Fruit fly (Drosophila melanogaster) whole organism, embryonic: ENCODE measurements around the gene Bap111.

Source experiments
- Aef1 ChIP-seq: fragments of 200-800 bp; sonication (Bioruptor generic); IDR thresholded peaks from 3 replicates; pipeline ENCODE4 v1.3.6; 2022; ENCODE audit warnings: missing biosample characterization, missing genetic modification characterization
- Bteb2 ChIP-seq: fragments of 200-800 bp; sonication (Bioruptor generic); optimal IDR thresholded peaks from 2 replicates; lab custom pipeline; 2016; ENCODE audit warnings: missing biosample characterization, missing genetic modification characterization
- C15 ChIP-seq: fragments of 200-800 bp; sonication (Bioruptor generic); IDR thresholded peaks from 3 replicates; pipeline ENCODE4 v1.3.6; 2022; ENCODE audit warnings: missing biosample characterization, missing genetic modification characterization
- CG10321 ChIP-seq: fragments of 200-800 bp; sonication (Bioruptor generic); IDR thresholded peaks from 2 replicates; pipeline ENCODE4 v1.3.6; 2022; ENCODE audit warnings: missing biosample characterization, missing genetic modification characterization
- CG10979 ChIP-seq: fragments of 200-800 bp; sonication (Bioruptor generic); optimal IDR thresholded peaks from 2 replicates; lab custom pipeline; 2018; ENCODE audit warnings: missing biosample characterization, mild to moderate bottlenecking, missing genetic modification characterization, moderate library complexity
- CG12219 ChIP-seq: fragments of 200-800 bp; sonication (Bioruptor generic); optimal IDR thresholded peaks from 3 replicates; lab custom pipeline; 2018; ENCODE audit warnings: missing biosample characterization, mild to moderate bottlenecking, missing genetic modification characterization
- CG12659 ChIP-seq: fragments of 200-800 bp; sonication (Bioruptor generic); optimal IDR thresholded peaks from 3 replicates; lab custom pipeline; 2017; ENCODE audit warnings: mild to moderate bottlenecking, missing biosample characterization, missing genetic modification reagents, missing genetic modification characterization
- CG14014 ChIP-seq: fragments of 200-800 bp; sonication (Bioruptor generic); IDR thresholded peaks from 2 replicates; pipeline ENCODE4 v1.3.6; 2022; ENCODE audit warnings: missing biosample characterization, missing genetic modification characterization
- CG14050 ChIP-seq: fragments of 200-800 bp; sonication (Bioruptor generic); IDR thresholded peaks from 3 replicates; pipeline ENCODE4 v1.3.6; 2022; ENCODE audit warnings: missing biosample characterization, missing genetic modification characterization
- CG14441 ChIP-seq: fragments of 200-800 bp; sonication (Bioruptor generic); IDR thresholded peaks from 2 replicates; pipeline ENCODE4 v1.3.6; 2022; ENCODE audit warnings: missing biosample characterization, missing genetic modification characterization
- CG15479 ChIP-seq: fragments of 200-800 bp; sonication (Bioruptor generic); optimal IDR thresholded peaks from 3 replicates; lab custom pipeline; 2019; ENCODE audit warnings: missing biosample characterization, mild to moderate bottlenecking, missing genetic modification characterization, moderate library complexity
- CG17186 ChIP-seq: fragments of 200-800 bp; sonication (Bioruptor generic); optimal IDR thresholded peaks from 3 replicates; lab custom pipeline; 2017; ENCODE audit warnings: missing biosample characterization, missing genetic modification reagents, missing genetic modification characterization
- CG18476 ChIP-seq: fragments of 200-800 bp; sonication (Bioruptor generic); optimal IDR thresholded peaks from 2 replicates; lab custom pipeline; 2016; ENCODE audit warnings: missing biosample characterization, mild to moderate bottlenecking, missing genetic modification characterization
- CG2120 ChIP-seq: fragments of 200-800 bp; sonication (Bioruptor generic); optimal IDR thresholded peaks from 3 replicates; lab custom pipeline; 2016; ENCODE audit warnings: missing biosample characterization, missing genetic modification characterization
- CG2889 ChIP-seq: fragments of 200-800 bp; sonication (Bioruptor generic); IDR thresholded peaks from 3 replicates; pipeline ENCODE4 v1.3.6; 2022; ENCODE audit warnings: missing biosample characterization, missing genetic modification characterization
- CG4854 ChIP-seq: fragments of 200-800 bp; sonication (Bioruptor generic); optimal IDR thresholded peaks from 2 replicates; lab custom pipeline; 2016; ENCODE audit warnings: missing biosample characterization, missing genetic modification characterization, inconsistent platforms
- CG6175 ChIP-seq: fragments of 200-800 bp; sonication (Bioruptor generic); IDR thresholded peaks from 3 replicates; pipeline ENCODE4 v1.3.6; 2022; ENCODE audit warnings: missing biosample characterization, missing genetic modification characterization
- CG7987 ChIP-seq: fragments of 200-800 bp; sonication (Bioruptor generic); optimal IDR thresholded peaks from 2 replicates; lab custom pipeline; 2018; ENCODE audit warnings: missing biosample characterization, mild to moderate bottlenecking, missing genetic modification characterization, moderate library complexity
- CG8290 ChIP-seq, 3 experiments: fragments of 200-800 bp; sonication (Bioruptor generic); optimal IDR thresholded peaks; 2 replicates each; lab custom pipeline; 2016 to 2019; ENCODE audit warnings: missing biosample characterization in 3 of 3, missing genetic modification characterization in 3 of 3, mild to moderate bottlenecking in 2 of 3, moderate library complexity in 1 of 3
- CG9215 ChIP-seq: fragments of 200-800 bp; sonication (Bioruptor generic); IDR thresholded peaks from 2 replicates; pipeline ENCODE4 v1.3.6; 2022; ENCODE audit warnings: missing biosample characterization, missing genetic modification characterization
- CG9609 ChIP-seq: fragments of 200-800 bp; sonication (Bioruptor generic); optimal IDR thresholded peaks from 3 replicates; lab custom pipeline; 2016; ENCODE audit warnings: missing biosample characterization, missing genetic modification characterization
- Doc2 ChIP-seq: fragments of 200-800 bp; sonication (Bioruptor generic); IDR thresholded peaks from 2 replicates; pipeline ENCODE4 v1.3.6; 2022; ENCODE audit warnings: missing biosample characterization, missing genetic modification characterization
- Dp ChIP-seq: fragments of 200-800 bp; sonication (Bioruptor generic); optimal IDR thresholded peaks from 2 replicates; lab custom pipeline; 2018; ENCODE audit warnings: missing biosample characterization, mild to moderate bottlenecking, missing genetic modification characterization, moderate library complexity
- Fer1 ChIP-seq: fragments of 200-800 bp; sonication (Bioruptor generic); optimal IDR thresholded peaks from 2 replicates; lab custom pipeline; 2017; ENCODE audit warnings: missing biosample characterization, mild to moderate bottlenecking, missing genetic modification characterization
- GATAe ChIP-seq: fragments of 200-800 bp; sonication (Bioruptor generic); conservative IDR thresholded peaks from 2 replicates; pipeline ENCODE4 v1.3.6; 2022; ENCODE audit warnings: missing biosample characterization, missing genetic modification characterization
- Gug ChIP-seq: fragments of 200-800 bp; sonication (Bioruptor generic); IDR thresholded peaks from 4 replicates; pipeline ENCODE4 v1.3.6; 2022; ENCODE audit warnings: missing biosample characterization, missing genetic modification characterization
- Hr51 ChIP-seq, 2 experiments: fragments of 200-800 bp; sonication (Bioruptor generic); optimal IDR thresholded peaks; 2 replicates in 1 of 2; 3 replicates in 1 of 2; lab custom pipeline; 2016 to 2018; ENCODE audit warnings: missing biosample characterization in 2 of 2, missing genetic modification characterization in 2 of 2, mild to moderate bottlenecking in 1 of 2, moderate library complexity in 1 of 2
- Sox102F ChIP-seq: fragments of 200-800 bp; sonication (Bioruptor generic); optimal IDR thresholded peaks from 2 replicates; lab custom pipeline; 2018; ENCODE audit warnings: missing biosample characterization, mild to moderate bottlenecking, missing genetic modification characterization, moderate library complexity
- Sry-β ChIP-seq: fragments of 200-800 bp; sonication (Bioruptor generic); optimal IDR thresholded peaks from 2 replicates; lab custom pipeline; 2018; ENCODE audit warnings: missing biosample characterization, mild to moderate bottlenecking, missing genetic modification characterization, moderate library complexity
- Trl ChIP-seq, 3 experiments: fragments of >200 bp in 2 of 3; fragments of 200-800 bp in 1 of 3; sonication (Bioruptor generic) in 1 of 3; optimal IDR thresholded peaks; 2 replicates in 1 of 3; 3 replicates in 2 of 3; lab custom pipeline; 2016 to 2017; ENCODE audit warnings: missing biosample characterization in 1 of 3, missing genetic modification characterization in 1 of 3
- az2 ChIP-seq: fragments of 200-800 bp; sonication (Bioruptor generic); optimal IDR thresholded peaks from 3 replicates; lab custom pipeline; 2016; ENCODE audit warnings: missing biosample characterization, missing genetic modification characterization
- bcd ChIP-seq: fragments of 200-800 bp; sonication (Bioruptor generic); optimal IDR thresholded peaks from 2 replicates; lab custom pipeline; 2017; ENCODE audit warnings: missing biosample characterization, mild to moderate bottlenecking, missing genetic modification characterization
- br ChIP-seq: fragments of >200 bp; optimal IDR thresholded peaks from 2 replicates; lab custom pipeline; 2017
- chif ChIP-seq, 2 experiments: fragments of 200-800 bp; sonication (Bioruptor generic); optimal IDR thresholded peaks; 3 replicates each; lab custom pipeline; 2016; ENCODE audit warnings: missing biosample characterization in 2 of 2, missing genetic modification characterization in 2 of 2
- dmrt11E ChIP-seq: fragments of 200-800 bp; sonication (Bioruptor generic); optimal IDR thresholded peaks from 3 replicates; lab custom pipeline; 2018; ENCODE audit warnings: missing biosample characterization, mild to moderate bottlenecking, missing genetic modification characterization, moderate library complexity
- en ChIP-seq: fragments of 200-800 bp; sonication (Bioruptor generic); optimal IDR thresholded peaks from 2 replicates; lab custom pipeline; 2016; ENCODE audit warnings: missing biosample characterization, missing genetic modification characterization
- fd3F ChIP-seq: fragments of 200-800 bp; sonication (Bioruptor generic); optimal IDR thresholded peaks from 2 replicates; lab custom pipeline; 2018; ENCODE audit warnings: missing biosample characterization, mild to moderate bottlenecking, missing genetic modification characterization, moderate library complexity
- gcm2 ChIP-seq: fragments of 200-800 bp; sonication (Bioruptor generic); optimal IDR thresholded peaks from 2 replicates; lab custom pipeline; 2016; ENCODE audit warnings: missing biosample characterization, missing genetic modification characterization
- gro ChIP-seq: fragments of 200-800 bp; sonication (Bioruptor generic); optimal IDR thresholded peaks from 2 replicates; lab custom pipeline; 2016; ENCODE audit warnings: missing biosample characterization, missing genetic modification characterization
- hkb ChIP-seq, 2 experiments: fragments of 200-800 bp in 1 of 2; fragments of >200 bp in 1 of 2; sonication (Bioruptor generic) in 1 of 2; IDR thresholded peaks in 1 of 2; optimal IDR thresholded peaks in 1 of 2; 2 replicates each; pipeline versions ENCODE4 v1.3.6 to Lab custom; 2017 to 2022; ENCODE audit warnings: missing biosample characterization in 1 of 2, missing genetic modification characterization in 1 of 2
- kay ChIP-seq: fragments of 200-800 bp; sonication (Bioruptor generic); optimal IDR thresholded peaks from 2 replicates; lab custom pipeline; 2016; ENCODE audit warnings: missing biosample characterization, missing genetic modification characterization
- kni ChIP-seq: fragments of 200-800 bp; sonication (Bioruptor generic); optimal IDR thresholded peaks from 3 replicates; lab custom pipeline; 2017; ENCODE audit warnings: mild to moderate bottlenecking, missing biosample characterization, missing genetic modification reagents, missing genetic modification characterization
- lab ChIP-seq: fragments of 200-800 bp; sonication (Bioruptor generic); optimal IDR thresholded peaks from 3 replicates; lab custom pipeline; 2017; ENCODE audit warnings: missing biosample characterization, missing genetic modification characterization, mild to moderate bottlenecking, moderate library complexity, missing genetic modification reagents
- mam ChIP-seq: fragments of 200-800 bp; sonication (Bioruptor generic); optimal IDR thresholded peaks from 3 replicates; lab custom pipeline; 2016; ENCODE audit warnings: missing biosample characterization, missing genetic modification characterization
- nom ChIP-seq: fragments of 200-800 bp; sonication (Bioruptor generic); optimal IDR thresholded peaks from 2 replicates; lab custom pipeline; 2017; ENCODE audit warnings: missing biosample characterization, missing genetic modification characterization, mild to moderate bottlenecking, moderate library complexity, missing genetic modification reagents
- slp2 ChIP-seq: fragments of 200-800 bp; sonication (Bioruptor generic); optimal IDR thresholded peaks from 2 replicates; lab custom pipeline; 2016; ENCODE audit warnings: missing biosample characterization, missing genetic modification characterization
- unpg ChIP-seq: fragments of 200-800 bp; sonication (Bioruptor generic); optimal IDR thresholded peaks from 3 replicates; lab custom pipeline; 2018; ENCODE audit warnings: missing biosample characterization, mild to moderate bottlenecking, missing genetic modification characterization, moderate library complexity

The Bap111 gene

dm6 chrX:9192429-9192828, 43.3 kb downstream of the Bap111 start, which contains the start of gene CG12056 (continued):
- TF ChIP-seq CG14050 (no peak), CG14441 (no peak), CG15479 (GFP tag; lab: Kevin White, UChicago) (no peak), CG17186 (GFP tag; lab: Kevin White, UChicago) (peak; percentile 91)

dm6 chrX:9193604-9194003, 44.5 kb downstream of the Bap111 start, which contains the start of gene CG12106:
CG12106 (plus strand) TSS chrX:9193898.
- TF ChIP-seq CG15479 (GFP tag; lab: Kevin White, UChicago): peak; percentile 29
- TF ChIP-seq Hr51 (GFP tag; optimal IDR thresholded peaks at IDR 0.05; lab: Kevin White, UChicago): peak in 1 of 2 experiments; percentile 48
- no peak for TF ChIP-seq br (lab: Kevin White, UChicago)
- peak; percentile 59 for TF ChIP-seq mam (GFP tag; lab: Kevin White, UChicago)
- no peak for TF ChIP-seq CG2889 (GFP tag; lab: Robert Waterston, UW)
- no peak for TF ChIP-seq CG8290 (GFP tag; optimal IDR thresholded peaks at IDR 0.05; lab: Kevin White, UChicago)
- TF ChIP-seq CG8290 (tag; optimal IDR thresholded peaks at IDR 0.05; lab: Kevin White, UChicago): peak in 1 of 2 experiments; percentile 72
- TF ChIP-seq CG10321 (GFP tag; lab: Robert Waterston, UW): no peak
- peak; percentile 33 for TF ChIP-seq gro (GFP tag; lab: Kevin White, UChicago)
- TF ChIP-seq slp2 (GFP tag; lab: Kevin White, UChicago): no peak
- TF ChIP-seq kay (GFP tag; lab: Kevin White, UChicago): no peak
- no peak for TF ChIP-seq lab (GFP tag; lab: Kevin White, UChicago)
- no peak for TF ChIP-seq GATAe (GFP tag; lab: Robert Waterston, UW)
- no peak for TF ChIP-seq Sry-β (GFP tag; lab: Kevin White, UChicago)
- TF ChIP-seq CG4854 (GFP tag; lab: Kevin White, UChicago): peak; percentile 8
- TF ChIP-seq nom: peak; percentile 13
- no peak for TF ChIP-seq hkb (optimal IDR thresholded peaks at IDR 0.05; lab: Kevin White, UChicago)
- peak; percentile 53 for TF ChIP-seq hkb (GFP tag; IDR thresholded peaks at IDR 0.05; lab: Robert Waterston, UW)
- no peak for TF ChIP-seq Bteb2 (GFP tag; lab: Kevin White, UChicago)
- TF ChIP-seq CG7987 (GFP tag; lab: Kevin White, UChicago): no peak
- peak; percentile 20 for TF ChIP-seq bcd
- TF ChIP-seq CG9609 (GFP tag; lab: Kevin White, UChicago): peak; percentile 32
- peak; percentile 43 for TF ChIP-seq kni (GFP tag; lab: Kevin White, UChicago)
- TF ChIP-seq CG9215 (GFP tag; lab: Robert Waterston, UW): no peak; the same call in 1 of the 2 replicates
- peak; percentile 35; the same call in 1 of the 4 replicates for TF ChIP-seq Gug (GFP tag; lab: Robert Waterston, UW)
- no peak for TF ChIP-seq C15 (GFP tag; lab: Robert Waterston, UW)
- peak; percentile 26 for TF ChIP-seq az2 (GFP tag; lab: Kevin White, UChicago)
- TF ChIP-seq CG12659 (GFP tag; lab: Kevin White, UChicago): peak; percentile 48
- TF ChIP-seq Trl (optimal IDR thresholded peaks at IDR 0.05; lab: Kevin White, UChicago): no peak
- peak; percentile 39 for TF ChIP-seq Trl (GFP tag; optimal IDR thresholded peaks at IDR 0.05; lab: Kevin White, UChicago)
- no peak for TF ChIP-seq gcm2 (GFP tag; lab: Kevin White, UChicago)
- no peak for TF ChIP-seq Doc2 (GFP tag; lab: Robert Waterston, UW)
- TF ChIP-seq unpg (GFP tag; lab: Kevin White, UChicago): peak; percentile 59
- TF ChIP-seq Fer1 (GFP tag; lab: Kevin White, UChicago): peak; percentile 55
- TF ChIP-seq CG12219 (GFP tag; lab: Kevin White, UChicago): peak; percentile 1
- TF ChIP-seq en (GFP tag; lab: Kevin White, UChicago): no peak
- peak; percentile 9 for TF ChIP-seq dmrt11E (tag; lab: Kevin White, UChicago)
- TF ChIP-seq chif (GFP tag; optimal IDR thresholded peaks at IDR 0.05; lab: Kevin White, UChicago): peak in 1 of 2 experiments; percentile 14
- peak; percentile 74 for TF ChIP-seq CG2120 (GFP tag; lab: Kevin White, UChicago)
- TF ChIP-seq Aef1 (GFP tag; lab: Robert Waterston, UW): peak; percentile 59; the same call in 2 of the 3 replicates
- peak; percentile 23 for TF ChIP-seq CG18476 (GFP tag; lab: Kevin White, UChicago)
- 0 out of 2 replicates have a peak, but pooled peaks have one; percentile 36 for TF ChIP-seq CG14014 (GFP tag; lab: Robert Waterston, UW)
- TF ChIP-seq Dp (GFP tag; lab: Kevin White, UChicago): peak; percentile 24
- peak; percentile 16 for TF ChIP-seq CG10979 (tag; lab: Kevin White, UChicago)
- TF ChIP-seq CG6175 (GFP tag; lab: Robert Waterston, UW): no peak
- TF ChIP-seq Sox102F: no peak
- TF ChIP-seq fd3F: peak; percentile 22
